Fruit fly (Drosophila melanogaster) whole organism, embryonic: ENCODE measurements around the gene dib.

ENCODE experiments used
- Abd-B ChIP-seq: fragments of 200-800 bp; sonication (Bioruptor generic); optimal IDR thresholded peaks from 2 replicates; lab custom pipeline; 2018; ENCODE audit warnings: missing biosample characterization, mild to moderate bottlenecking, missing genetic modification characterization, moderate library complexity
- Ada2b ChIP-seq: fragments of 200-800 bp; sonication (Bioruptor generic); IDR thresholded peaks from 2 replicates; pipeline ENCODE4 v1.3.6; 2022; ENCODE audit warnings: missing biosample characterization, missing genetic modification characterization
- CG10267 ChIP-seq: fragments of 200-800 bp; sonication (Bioruptor generic); optimal IDR thresholded peaks from 2 replicates; lab custom pipeline; 2018; ENCODE audit warnings: missing biosample characterization, mild to moderate bottlenecking, missing genetic modification characterization, moderate library complexity
- CG10274 ChIP-seq: fragments of 200-800 bp; sonication (Bioruptor generic); optimal IDR thresholded peaks from 3 replicates; lab custom pipeline; 2017; ENCODE audit warnings: missing biosample characterization, mild to moderate bottlenecking, missing genetic modification characterization
- CG10654 ChIP-seq: fragments of 200-800 bp; sonication (Bioruptor generic); optimal IDR thresholded peaks from 2 replicates; lab custom pipeline; 2016; ENCODE audit warnings: missing biosample characterization, missing genetic modification characterization
- CG12744 ChIP-seq: fragments of 200-800 bp; sonication (Bioruptor generic); optimal IDR thresholded peaks from 2 replicates; lab custom pipeline; 2016; ENCODE audit warnings: missing biosample characterization, missing genetic modification characterization
- CG13287 ChIP-seq: fragments of 200-800 bp; sonication (Bioruptor generic); IDR thresholded peaks from 2 replicates; pipeline ENCODE4 v1.3.6; 2022; ENCODE audit warnings: missing biosample characterization, missing genetic modification characterization; ENCODE audit not compliant: partially characterized antibody
- CG13624 ChIP-seq: fragments of 200-800 bp; sonication (Bioruptor generic); optimal IDR thresholded peaks from 2 replicates; lab custom pipeline; 2016; ENCODE audit warnings: missing biosample characterization, missing genetic modification characterization
- CG14667 ChIP-seq: fragments of 200-800 bp; sonication (Bioruptor generic); IDR thresholded peaks from 2 replicates; pipeline ENCODE4 v1.3.6; 2022; ENCODE audit warnings: missing biosample characterization, missing genetic modification characterization
- CG15269 ChIP-seq: fragments of 200-800 bp; sonication (Bioruptor generic); optimal IDR thresholded peaks from 2 replicates; lab custom pipeline; 2018; ENCODE audit warnings: missing biosample characterization, mild to moderate bottlenecking, missing genetic modification characterization, moderate library complexity
- CG15696 ChIP-seq: fragments of 200-800 bp; sonication (Bioruptor generic); optimal IDR thresholded peaks from 2 replicates; lab custom pipeline; 2019; ENCODE audit warnings: missing biosample characterization, mild to moderate bottlenecking, missing genetic modification characterization, moderate library complexity
- CG16863 ChIP-seq: fragments of 200-800 bp; sonication (Bioruptor generic); optimal IDR thresholded peaks from 3 replicates; lab custom pipeline; 2016; ENCODE audit warnings: missing biosample characterization, missing genetic modification characterization
- CG17612 ChIP-seq: fragments of 200-800 bp; sonication (Bioruptor generic); IDR thresholded peaks from 2 replicates; pipeline ENCODE4 v1.3.6; 2022; ENCODE audit warnings: missing biosample characterization, missing genetic modification characterization
- CG18599 ChIP-seq: fragments of 200-800 bp; sonication (Bioruptor generic); optimal IDR thresholded peaks from 3 replicates; lab custom pipeline; 2017; ENCODE audit warnings: missing biosample characterization, missing genetic modification characterization, mild to moderate bottlenecking, moderate library complexity, missing genetic modification reagents
- CG32772 ChIP-seq: fragments of 200-800 bp; sonication (Bioruptor generic); IDR thresholded peaks from 2 replicates; pipeline ENCODE4 v1.3.6; 2022; ENCODE audit warnings: missing biosample characterization, missing genetic modification characterization
- CG5953 ChIP-seq: fragments of 200-800 bp; sonication (Bioruptor generic); IDR thresholded peaks from 2 replicates; pipeline ENCODE4 v1.3.6; 2022; ENCODE audit warnings: missing biosample characterization, missing genetic modification characterization
- CG6254 ChIP-seq: fragments of 200-800 bp; sonication (Bioruptor generic); optimal IDR thresholded peaks from 3 replicates; lab custom pipeline; 2017; ENCODE audit warnings: mild to moderate bottlenecking, missing biosample characterization, missing genetic modification reagents, missing genetic modification characterization
- CG6854 ChIP-seq: fragments of 200-800 bp; sonication (Bioruptor generic); optimal IDR thresholded peaks from 3 replicates; lab custom pipeline; 2017; ENCODE audit warnings: missing biosample characterization, mild to moderate bottlenecking, missing genetic modification characterization
- CG8089 ChIP-seq: fragments of 200-800 bp; sonication (Bioruptor generic); optimal IDR thresholded peaks from 3 replicates; lab custom pipeline; 2016; ENCODE audit warnings: missing biosample characterization, missing genetic modification characterization
- CG8281 ChIP-seq: fragments of 200-800 bp; sonication (Bioruptor generic); optimal IDR thresholded peaks from 2 replicates; lab custom pipeline; 2018; ENCODE audit warnings: missing biosample characterization, mild to moderate bottlenecking, missing genetic modification characterization, moderate library complexity
- Dbx ChIP-seq: fragments of 200-800 bp; sonication (Bioruptor generic); IDR thresholded peaks from 3 replicates; pipeline ENCODE4 v1.3.6; 2022; ENCODE audit warnings: missing biosample characterization, missing genetic modification characterization
- Gsc ChIP-seq: fragments of 200-800 bp; sonication (Bioruptor generic); IDR thresholded peaks from 2 replicates; pipeline ENCODE4 v1.3.6; 2022; ENCODE audit warnings: missing biosample characterization, missing genetic modification characterization
- Lhr ChIP-seq: fragments of 200-800 bp; sonication (Bioruptor generic); optimal IDR thresholded peaks from 3 replicates; lab custom pipeline; 2017; ENCODE audit warnings: mild to moderate bottlenecking, missing biosample characterization, missing genetic modification reagents, missing genetic modification characterization
- Sox102F ChIP-seq: fragments of 200-800 bp; sonication (Bioruptor generic); optimal IDR thresholded peaks from 2 replicates; lab custom pipeline; 2018; ENCODE audit warnings: missing biosample characterization, mild to moderate bottlenecking, missing genetic modification characterization, moderate library complexity
- TFAM ChIP-seq: fragments of 200-800 bp; sonication (Bioruptor generic); optimal IDR thresholded peaks from 2 replicates; lab custom pipeline; 2017; ENCODE audit warnings: missing biosample characterization, missing genetic modification characterization, inconsistent platforms
- Tbp ChIP-seq: fragments of >200 bp; optimal IDR thresholded peaks from 2 replicates; lab custom pipeline; 2018; ENCODE audit warnings: missing biosample characterization, missing genetic modification characterization
- Trl ChIP-seq, 3 experiments: fragments of >200 bp in 2 of 3; fragments of 200-800 bp in 1 of 3; sonication (Bioruptor generic) in 1 of 3; optimal IDR thresholded peaks; 2 replicates in 1 of 3; 3 replicates in 2 of 3; lab custom pipeline; 2016 to 2017; ENCODE audit warnings: missing biosample characterization in 1 of 3, missing genetic modification characterization in 1 of 3
- ap ChIP-seq: fragments of 200-800 bp; sonication (Bioruptor generic); IDR thresholded peaks from 2 replicates; pipeline ENCODE4 v1.3.6; 2022; ENCODE audit warnings: missing biosample characterization, missing genetic modification characterization
- ara ChIP-seq: fragments of 200-800 bp; sonication (Bioruptor generic); IDR thresholded peaks from 2 replicates; pipeline ENCODE4 v1.3.6; 2022; ENCODE audit warnings: missing biosample characterization, missing genetic modification characterization
- ash1 ChIP-seq: fragments of 200-800 bp; sonication (Bioruptor generic); optimal IDR thresholded peaks from 2 replicates; lab custom pipeline; 2018; ENCODE audit warnings: missing biosample characterization, mild to moderate bottlenecking, missing genetic modification characterization
- bcd ChIP-seq: fragments of 200-800 bp; sonication (Bioruptor generic); optimal IDR thresholded peaks from 2 replicates; lab custom pipeline; 2017; ENCODE audit warnings: missing biosample characterization, mild to moderate bottlenecking, missing genetic modification characterization
- dysf ChIP-seq: fragments of 200-800 bp; sonication (Bioruptor generic); IDR thresholded peaks from 3 replicates; pipeline ENCODE4 v1.3.6; 2022; ENCODE audit warnings: missing biosample characterization, missing genetic modification characterization
- ems ChIP-seq: fragments of 200-800 bp; sonication (Bioruptor generic); optimal IDR thresholded peaks from 3 replicates; lab custom pipeline; 2016; ENCODE audit warnings: missing biosample characterization, missing genetic modification characterization
- ewg ChIP-seq: fragments of 200-800 bp; sonication (Bioruptor generic); optimal IDR thresholded peaks from 3 replicates; lab custom pipeline; 2017; ENCODE audit warnings: mild to moderate bottlenecking, missing biosample characterization, missing genetic modification reagents, missing genetic modification characterization
- eyg ChIP-seq: fragments of 200-800 bp; sonication (Bioruptor generic); optimal IDR thresholded peaks from 3 replicates; lab custom pipeline; 2016; ENCODE audit warnings: missing biosample characterization, missing genetic modification characterization
- fd96Cb ChIP-seq: fragments of 200-800 bp; sonication (Bioruptor generic); optimal IDR thresholded peaks from 2 replicates; lab custom pipeline; 2018; ENCODE audit warnings: missing biosample characterization, mild to moderate bottlenecking, missing genetic modification characterization, moderate library complexity
- gem ChIP-seq: fragments of 200-800 bp; sonication (Bioruptor generic); optimal IDR thresholded peaks from 2 replicates; lab custom pipeline; 2019; ENCODE audit warnings: missing biosample characterization, mild to moderate bottlenecking, missing genetic modification characterization, moderate library complexity
- gro ChIP-seq: fragments of 200-800 bp; sonication (Bioruptor generic); optimal IDR thresholded peaks from 2 replicates; lab custom pipeline; 2016; ENCODE audit warnings: missing biosample characterization, missing genetic modification characterization
- her ChIP-seq: fragments of 200-800 bp; sonication (Bioruptor generic); optimal IDR thresholded peaks from 2 replicates; lab custom pipeline; 2016; ENCODE audit warnings: missing biosample characterization, missing genetic modification characterization
- insv ChIP-seq, 2 experiments: fragments of 200-800 bp; sonication (Bioruptor generic); optimal IDR thresholded peaks; 3 replicates each; lab custom pipeline; 2016 to 2018; ENCODE audit warnings: missing biosample characterization in 2 of 2, missing genetic modification characterization in 2 of 2
- nerfin-2 ChIP-seq: fragments of 200-800 bp; sonication (Bioruptor generic); IDR thresholded peaks from 2 replicates; pipeline ENCODE4 v1.3.6; 2022; ENCODE audit warnings: missing biosample characterization, missing genetic modification characterization; ENCODE audit not compliant: partially characterized antibody
- nmo ChIP-seq: fragments of 200-800 bp; sonication (Bioruptor generic); optimal IDR thresholded peaks from 2 replicates; lab custom pipeline; 2018; ENCODE audit warnings: missing biosample characterization, mild to moderate bottlenecking, missing genetic modification characterization, moderate library complexity
- pfk ChIP-seq: fragments of 200-800 bp; sonication (Bioruptor generic); optimal IDR thresholded peaks from 2 replicates; lab custom pipeline; 2018; ENCODE audit warnings: missing biosample characterization, mild to moderate bottlenecking, missing genetic modification characterization, moderate library complexity
- seq ChIP-seq: fragments of 200-800 bp; sonication (Bioruptor generic); IDR thresholded peaks from 2 replicates; pipeline ENCODE4 v1.3.6; 2022; ENCODE audit warnings: missing biosample characterization, missing genetic modification characterization
- slbo ChIP-seq: fragments of 200-800 bp; sonication (Bioruptor generic); IDR thresholded peaks from 2 replicates; pipeline ENCODE4 v1.3.6; 2022; ENCODE audit warnings: missing biosample characterization, missing genetic modification characterization
- tap ChIP-seq: fragments of 200-800 bp; optimal IDR thresholded peaks from 3 replicates; lab custom pipeline; 2019; ENCODE audit warnings: missing biosample characterization, mild to moderate bottlenecking, missing genetic modification characterization, moderate library complexity
- twi ChIP-seq: fragments of 200-800 bp; optimal IDR thresholded peaks from 2 replicates; lab custom pipeline; 2019; ENCODE audit warnings: missing biosample characterization, mild to moderate bottlenecking, missing genetic modification characterization, moderate library complexity
- vnd ChIP-seq: fragments of 200-800 bp; sonication (Bioruptor generic); IDR thresholded peaks from 3 replicates; pipeline ENCODE4 v1.3.6; 2022; ENCODE audit warnings: missing biosample characterization, missing genetic modification characterization; ENCODE audit not compliant: partially characterized antibody

The dib gene

dm6 chr3L:4070221-4070995 lies 8.3 kb downstream of the dib start (continued):
- peak; percentile 54 for TF ChIP-seq CG6254 (GFP tag; lab: Kevin White, UChicago)
- peak; percentile 90 for TF ChIP-seq seq
- TF ChIP-seq ap (GFP tag; lab: Robert Waterston, UW), result peak; percentile 93
- TF ChIP-seq ash1 (GFP tag; lab: Kevin White, UChicago), result no peak
- peak; percentile 89 for TF ChIP-seq CG14667 (GFP tag; lab: Robert Waterston, UW)
- TF ChIP-seq nmo (GFP tag; lab: Kevin White, UChicago), result peak; percentile 86
- no peak for TF ChIP-seq insv (GFP tag; optimal IDR thresholded peaks at IDR 0.05; lab: Kevin White, UChicago)
- peak; percentile 89 for TF ChIP-seq Abd-B (GFP tag; lab: Kevin White, UChicago)
- TF ChIP-seq Dbx, result peak; percentile 94
- peak; percentile 90 for TF ChIP-seq gem
- peak; percentile 73 for TF ChIP-seq eyg (GFP tag; lab: Kevin White, UChicago)
- TF ChIP-seq CG8089, result peak; percentile 86
- TF ChIP-seq Lhr (GFP tag; lab: Kevin White, UChicago), result peak; percentile 53
- TF ChIP-seq Ada2b (GFP tag; lab: Robert Waterston, UW), result peak; percentile 95
- TF ChIP-seq CG8281, result peak; percentile 62
- peak; percentile 88 for TF ChIP-seq CG16863 (GFP tag; lab: Kevin White, UChicago)
- peak; percentile 76 for TF ChIP-seq ewg (GFP tag; lab: Kevin White, UChicago)
- TF ChIP-seq CG10267 (tag; lab: Kevin White, UChicago), result peak; percentile 45
- TF ChIP-seq CG32772, result peak; percentile 93
- peak; percentile 47 for TF ChIP-seq ems (GFP tag; lab: Kevin White, UChicago)
- no peak for TF ChIP-seq nerfin-2 (GFP tag; lab: Robert Waterston, UW)
- TF ChIP-seq CG13624, result peak; percentile 94
- TF ChIP-seq CG18599 (GFP tag; lab: Kevin White, UChicago), result peak; percentile 90
- no peak for TF ChIP-seq TFAM (GFP tag; lab: Kevin White, UChicago)
- TF ChIP-seq Sox102F (GFP tag; lab: Kevin White, UChicago), result peak; percentile 94
- TF ChIP-seq CG13287 (GFP tag; lab: Robert Waterston, UW), result no peak
- TF ChIP-seq bcd, result peak; percentile 89
- no peak for TF ChIP-seq vnd (GFP tag; lab: Robert Waterston, UW)
- TF ChIP-seq Trl (optimal IDR thresholded peaks at IDR 0.05; lab: Kevin White, UChicago), result peak in 1 of 2 experiments; percentile 9
- TF ChIP-seq Trl (GFP tag; optimal IDR thresholded peaks at IDR 0.05; lab: Kevin White, UChicago), result peak; percentile 71
- TF ChIP-seq Gsc (GFP tag; lab: Robert Waterston, UW), result peak; percentile 75
- peak; percentile 33 for TF ChIP-seq twi
- peak; percentile 88 for TF ChIP-seq CG17612
- peak; percentile 77 for TF ChIP-seq CG10654 (GFP tag; lab: Kevin White, UChicago)
- TF ChIP-seq her, result peak; percentile 88
- peak; percentile 60 for TF ChIP-seq CG6854 (GFP tag; lab: Kevin White, UChicago)
- TF ChIP-seq slbo (GFP tag; lab: Robert Waterston, UW), result peak; percentile 97
- TF ChIP-seq dysf (GFP tag; lab: Robert Waterston, UW), result peak; percentile 96
- TF ChIP-seq ara (GFP tag; lab: Robert Waterston, UW), result peak; percentile 88
- peak; percentile 90 for TF ChIP-seq gro (GFP tag; lab: Kevin White, UChicago)
- TF ChIP-seq CG10274 (GFP tag; lab: Kevin White, UChicago), result peak; percentile 86
- TF ChIP-seq pfk (GFP tag; lab: Kevin White, UChicago), result no peak
- TF ChIP-seq CG12744 (GFP tag; lab: Kevin White, UChicago), result peak; percentile 74
- peak; percentile 92 for TF ChIP-seq CG15269 (tag; lab: Kevin White, UChicago)
- TF ChIP-seq tap, result peak; percentile 85
- peak; percentile 18 for TF ChIP-seq CG15696
- TF ChIP-seq Tbp (GFP tag; lab: Kevin White, UChicago), result no peak
- TF ChIP-seq fd96Cb (tag; lab: Kevin White, UChicago), result peak; percentile 82
- peak; percentile 94 for TF ChIP-seq CG5953 (GFP tag; lab: Robert Waterston, UW)
